Worm (Caenorhabditis elegans): ENCODE data around the gene F47C12.13.

Gene F47C12.13

ce11 chrIV:4034883-4035282 lies 40.7 kb upstream of the F47C12.13 start, which contains the start of gene hlh-30 (continued):
- TF ChIP-seq vab-15 (tag; optimal IDR thresholded peaks at IDR 0.05) = no peak
- TF ChIP-seq dsc-1 (tag; optimal IDR thresholded peaks at IDR 0.05) = peak; percentile 41
- no peak for TF ChIP-seq nhr-85 (tag)
- TF ChIP-seq lin-39 (tag; optimal IDR thresholded peaks at IDR 0.05) = no peak
- TF ChIP-seq sox-4 (tag; optimal IDR thresholded peaks at IDR 0.05) = peak; percentile 23
- TF ChIP-seq zip-4 (GFP tag; optimal IDR thresholded peaks at IDR 0.05) = no peak
- peak; percentile 11 for TF ChIP-seq nhr-20 (tag; optimal IDR thresholded peaks at IDR 0.05)
- no peak for TF ChIP-seq nhr-12 (tag; optimal IDR thresholded peaks at IDR 0.05)
- no peak for TF ChIP-seq jun-1 (tag; optimal IDR thresholded peaks at IDR 0.05)
- TF ChIP-seq unc-98 (GFP tag; IDR thresholded peaks at IDR 0.05) = no peak
- peak; percentile 78 for TF ChIP-seq egl-13 (tag; optimal IDR thresholded peaks at IDR 0.05)
- TF ChIP-seq nhr-11 (tag; optimal IDR thresholded peaks at IDR 0.05) = no peak
- peak; percentile 29 for TF ChIP-seq ceh-8 (GFP tag; optimal IDR thresholded peaks at IDR 0.05)
- no peak for TF ChIP-seq ces-1 (GFP tag; optimal IDR thresholded peaks at IDR 0.05)
- TF ChIP-seq xbp-1 (tag; optimal IDR thresholded peaks at IDR 0.05) = peak; percentile 43
- TF ChIP-seq isw-1 (GFP tag; IDR thresholded peaks at IDR 0.05) = peak; percentile 43; the same call in 1 of the 2 replicates
- TF ChIP-seq C34B4.2 (tag; optimal IDR thresholded peaks at IDR 0.05) = no peak

ce11 chrIV:4033490-4033889 lies 39.3 kb upstream of the F47C12.13 start:
- TF ChIP-seq lsy-2 (tag; optimal IDR thresholded peaks at IDR 0.05) = peak in 1 of 2 experiments; percentile 38
- TF ChIP-seq sptf-1 (tag; optimal IDR thresholded peaks at IDR 0.05) = no peak
- TF ChIP-seq grh-1 (GFP tag; IDR thresholded peaks at IDR 0.05) = no peak
- peak; percentile 60 for TF ChIP-seq lin-14 (GFP tag; optimal IDR thresholded peaks at IDR 0.05)
- TF ChIP-seq lin-35 (GFP tag; optimal IDR thresholded peaks at IDR 0.05) = no peak
- no peak for TF ChIP-seq nhr-84 (tag; optimal IDR thresholded peaks at IDR 0.05)
- TF ChIP-seq nhr-19 (GFP tag; conservative IDR thresholded peaks at IDR 0.05) = no peak
- TF ChIP-seq unc-130 (tag; optimal IDR thresholded peaks at IDR 0.05) = no peak
- TF ChIP-seq ceh-8 (GFP tag; optimal IDR thresholded peaks at IDR 0.05) = no peak
- no peak for TF ChIP-seq nhr-12 (tag; optimal IDR thresholded peaks at IDR 0.05)
- peak; percentile 31 for TF ChIP-seq rnt-1 (tag; optimal IDR thresholded peaks at IDR 0.05)
- no peak for TF ChIP-seq ces-1 (GFP tag; optimal IDR thresholded peaks at IDR 0.05)
- TF ChIP-seq elt-2 (tag; optimal IDR thresholded peaks at IDR 0.05) = no peak
- peak; percentile 19 for TF ChIP-seq snu-23 (GFP tag; optimal IDR thresholded peaks at IDR 0.05)
- peak in 1 of 2 experiments; percentile 16 for TF ChIP-seq efl-1 (optimal IDR thresholded peaks at IDR 0.05)
- no peak for TF ChIP-seq efl-1 (GFP tag; optimal IDR thresholded peaks at IDR 0.05 in 1 of 2)
- TF ChIP-seq blmp-1 (tag; optimal IDR thresholded peaks at IDR 0.05) = peak; percentile 34
- TF ChIP-seq zag-1 (tag; optimal IDR thresholded peaks at IDR 0.05) = no peak
- TF ChIP-seq isw-1 (GFP tag; IDR thresholded peaks at IDR 0.05) = no peak
- no peak for TF ChIP-seq mep-1 (tag; optimal IDR thresholded peaks at IDR 0.05)

- TF ChIP-seq mep-1 (tag; optimal IDR thresholded peaks at IDR 0.05) (no peak), pqm-1 (tag; optimal IDR thresholded peaks at IDR 0.05) (no peak), elt-3 (tag; optimal IDR thresholded peaks at IDR 0.05) (peak in 2 of 6 experiments; percentile 22 to 65), elt-2 (tag; optimal IDR thresholded peaks at IDR 0.05) (peak; percentile 58), Y116A8C.19 (tag; optimal IDR thresholded peaks at IDR 0.05; ENCODE audit: borderline replicate concordance) (no peak), blmp-1 (tag; optimal IDR thresholded peaks at IDR 0.05) (peak; percentile 38), sox-4 (tag; optimal IDR thresholded peaks at IDR 0.05) (no peak), nhr-28 (tag; optimal IDR thresholded peaks at IDR 0.05) (no peak)
Measured at ce11 chrIV:4032350-4032749, 38.1 kb upstream of the F47C12.13 start.

- TF ChIP-seq grh-1 (GFP tag; IDR thresholded peaks at IDR 0.05) (peak; percentile 38; the same call in 1 of the 2 replicates), rnt-1 (tag; optimal IDR thresholded peaks at IDR 0.05) (peak; percentile 35), lin-14 (GFP tag; optimal IDR thresholded peaks at IDR 0.05) (peak; percentile 81), pag-3 (tag; optimal IDR thresholded peaks at IDR 0.05; ENCODE audit: borderline replicate concordance, insufficient read depth) (peak; percentile 59), snu-23 (GFP tag; optimal IDR thresholded peaks at IDR 0.05) (peak; percentile 76), elt-3 (tag; optimal IDR thresholded peaks at IDR 0.05) (peak in 5 of 6 experiments; percentile 53 to 95 (median 73)), fkh-8 (tag; optimal IDR thresholded peaks at IDR 0.05) (no peak), ceh-82 (tag; optimal IDR thresholded peaks at IDR 0.05) (peak in 1 of 3 experiments; percentile 6), nhr-85 (tag) (peak; percentile 96), aha-1 (tag; optimal IDR thresholded peaks at IDR 0.05) (no peak), ztf-4 (tag; optimal IDR thresholded peaks at IDR 0.05) (no peak), nhr-71 (tag; optimal IDR thresholded peaks at IDR 0.05) (peak; percentile 71), efl-1 (optimal IDR thresholded peaks at IDR 0.05) (peak in 1 of 2 experiments; percentile 77), efl-1 (GFP tag; optimal IDR thresholded peaks at IDR 0.05 in 1 of 2) (peak; percentile 74 to 98), lsy-2 (tag; optimal IDR thresholded peaks at IDR 0.05) (peak in 1 of 2 experiments; percentile 49), lin-35 (GFP tag; optimal IDR thresholded peaks at IDR 0.05) (peak; percentile 72 to 85), nhr-20 (tag; optimal IDR thresholded peaks at IDR 0.05) (peak; percentile 70), mdl-1 (tag; optimal IDR thresholded peaks at IDR 0.05) (peak in 1 of 2 experiments; percentile 43), lin-15B (tag; optimal IDR thresholded peaks at IDR 0.05) (peak; percentile 61)
Measured at ce11 chrIV:4030917-4031599, 36.8 kb upstream of the F47C12.13 start.

Data from whole organism, L1 larva.